Fruit fly (Drosophila melanogaster) whole organism, prepupa: ENCODE results near the gene CG9777.

Experiments used
- CG10669 ChIP-seq: fragments of 200-800 bp; sonication (Bioruptor generic); optimal IDR thresholded peaks from 3 replicates; lab custom pipeline; 2018; ENCODE audit warnings: missing biosample characterization, mild to moderate bottlenecking, missing genetic modification characterization, moderate library complexity
- CG15336 ChIP-seq: fragments of 200-800 bp; sonication (Bioruptor generic); IDR thresholded peaks from 2 replicates; pipeline ENCODE4 v1.3.6; 2022; ENCODE audit warnings: missing biosample characterization, missing genetic modification characterization
- CG16779 ChIP-seq: fragments of 200-800 bp; sonication (Bioruptor generic); optimal IDR thresholded peaks from 3 replicates; lab custom pipeline; 2017; ENCODE audit warnings: missing biosample characterization, mild to moderate bottlenecking, missing genetic modification characterization
- CG4318 ChIP-seq: fragments of 200-800 bp; sonication (Bioruptor generic); optimal IDR thresholded peaks from 3 replicates; lab custom pipeline; 2017; ENCODE audit warnings: missing biosample characterization, mild to moderate bottlenecking, missing genetic modification characterization
- CG6163 ChIP-seq: fragments of 200-800 bp; sonication (Bioruptor generic); IDR thresholded peaks from 3 replicates; pipeline ENCODE4 v1.3.6; 2022; ENCODE audit warnings: missing biosample characterization, missing genetic modification characterization
- CG6276 ChIP-seq: fragments of 200-800 bp; sonication (Bioruptor generic); optimal IDR thresholded peaks from 2 replicates; lab custom pipeline; 2017; ENCODE audit warnings: missing biosample characterization, mild to moderate bottlenecking, missing genetic modification characterization
- CG6854 ChIP-seq: fragments of 200-800 bp; sonication (Bioruptor generic); optimal IDR thresholded peaks from 2 replicates; lab custom pipeline; 2017; ENCODE audit warnings: missing biosample characterization, mild to moderate bottlenecking, missing genetic modification characterization
- CG8319 ChIP-seq: fragments of 200-800 bp; sonication (Bioruptor generic); optimal IDR thresholded peaks from 3 replicates; lab custom pipeline; 2016; ENCODE audit warnings: missing biosample characterization, missing genetic modification characterization
- Eip75B ChIP-seq: fragments of 200-800 bp; sonication (Bioruptor generic); optimal IDR thresholded peaks from 3 replicates; lab custom pipeline; 2016; ENCODE audit warnings: missing biosample characterization, missing genetic modification characterization
- Eip78C ChIP-seq: fragments of 200-800 bp; sonication (Bioruptor generic); peaks from one replicate; lab custom pipeline; 2016; ENCODE audit warnings: missing biosample characterization, missing genetic modification characterization
- Eip93F ChIP-seq: fragments of 200-800 bp; sonication (Bioruptor generic); optimal IDR thresholded peaks from 2 replicates; lab custom pipeline; 2016; ENCODE audit warnings: missing biosample characterization, mild to moderate bottlenecking, missing genetic modification characterization
- Ets21C ChIP-seq: fragments of 200-800 bp; sonication (Bioruptor generic); optimal IDR thresholded peaks from 3 replicates; lab custom pipeline; 2016; ENCODE audit warnings: missing biosample characterization, missing genetic modification characterization
- Ets96B ChIP-seq: fragments of 200-800 bp; optimal IDR thresholded peaks from 2 replicates; lab custom pipeline; 2019; ENCODE audit warnings: missing biosample characterization, mild to moderate bottlenecking, missing genetic modification characterization, moderate library complexity
- Hr38 ChIP-seq: sonication (Bioruptor generic); optimal IDR thresholded peaks from 2 replicates; lab custom pipeline; 2016; ENCODE audit warnings: missing biosample characterization, missing genetic modification characterization
- Hr39 ChIP-seq: fragments of 200-800 bp; sonication (Bioruptor generic); optimal IDR thresholded peaks from 2 replicates; lab custom pipeline; 2016; ENCODE audit warnings: missing biosample characterization, missing genetic modification characterization
- Sox14 ChIP-seq: fragments of 200-800 bp; sonication (Bioruptor generic); optimal IDR thresholded peaks from 3 replicates; lab custom pipeline; 2016; ENCODE audit warnings: missing biosample characterization, missing genetic modification characterization
- cyc ChIP-seq: fragments of 200-800 bp; sonication (Bioruptor generic); optimal IDR thresholded peaks from 3 replicates; lab custom pipeline; 2016; ENCODE audit warnings: missing biosample characterization, missing genetic modification characterization
- dac ChIP-seq: fragments of 200-800 bp; sonication (Bioruptor generic); optimal IDR thresholded peaks from 2 replicates; lab custom pipeline; 2017; ENCODE audit warnings: missing biosample characterization, mild to moderate bottlenecking, missing genetic modification characterization
- fd85E ChIP-seq: fragments of 200-800 bp; sonication (Bioruptor generic); optimal IDR thresholded peaks from 3 replicates; lab custom pipeline; 2016; ENCODE audit warnings: missing biosample characterization, missing genetic modification characterization
- ss ChIP-seq, 2 experiments: fragments of 200-800 bp; sonication (Bioruptor generic); optimal IDR thresholded peaks; 2 replicates in 1 of 2; 3 replicates in 1 of 2; lab custom pipeline; 2017 to 2018; ENCODE audit warnings: mild to moderate bottlenecking in 2 of 2, missing biosample characterization in 2 of 2, missing genetic modification characterization in 2 of 2, moderate library complexity in 1 of 2
- topi ChIP-seq: fragments of 200-800 bp; sonication (Bioruptor generic); optimal IDR thresholded peaks from 3 replicates; lab custom pipeline; 2016; ENCODE audit warnings: missing biosample characterization, missing genetic modification characterization

Gene CG9777

dm6 chrX:16581703-16582102 lies 50.3 kb downstream of the CG9777 start (continued):
- TF ChIP-seq ss (GFP tag; optimal IDR thresholded peaks at IDR 0.05; lab: Kevin White, UChicago) (no peak), cyc (GFP tag; lab: Kevin White, UChicago) (peak; percentile 10), Hr39 (GFP tag; lab: Kevin White, UChicago) (peak; percentile 21), CG6276 (GFP tag; lab: Kevin White, UChicago) (no peak), CG4318 (GFP tag; lab: Kevin White, UChicago) (no peak), Hr38 (no peak), CG15336 (GFP tag; lab: Robert Waterston, UW) (no peak), Sox14 (GFP tag; lab: Kevin White, UChicago) (peak; percentile 3), Eip75B (GFP tag; lab: Kevin White, UChicago) (no peak), CG6854 (no peak), CG6163 (no peak), topi (GFP tag; lab: Kevin White, UChicago) (peak; percentile 4), CG10669 (GFP tag; lab: Kevin White, UChicago) (no peak), dac (no peak), Ets96B (tag; lab: Kevin White, UChicago) (no peak), fd85E (GFP tag; lab: Kevin White, UChicago) (no peak), Eip93F (GFP tag; lab: Kevin White, UChicago) (no peak), CG8319 (no peak), Eip78C (GFP tag; lab: Kevin White, UChicago) (peak; percentile 62), CG16779 (no peak), Ets21C (GFP tag; lab: Kevin White, UChicago) (no peak)
- TF ChIP-seq, all 60 proteins: peak for 13
